Worm (Caenorhabditis elegans): ENCODE data around the gene tald-1.

Gene tald-1

ce11 chrIV:4407055-4407461 is 20.6 kb downstream of the tald-1 start:
- TF ChIP-seq dmd-6 (GFP tag; IDR thresholded peaks at IDR 0.05) (peak; percentile 68), nhr-48 (tag; optimal IDR thresholded peaks at IDR 0.05) (peak; percentile 20), ctbp-1 (GFP tag; IDR thresholded peaks at IDR 0.05) (no peak), Y48G9A.11 (GFP tag; IDR thresholded peaks at IDR 0.05) (no peak), attf-4 (tag; optimal IDR thresholded peaks at IDR 0.05) (no peak), ztf-11 (tag; optimal IDR thresholded peaks at IDR 0.05) (no peak), duxl-1 (tag; optimal IDR thresholded peaks at IDR 0.05; ENCODE audit: poor library complexity) (no peak), Y5F2A.4 (GFP tag; optimal IDR thresholded peaks at IDR 0.05) (no peak), snpc-1.2 (GFP tag; IDR thresholded peaks at IDR 0.05) (no peak), T26A8.4 (GFP tag; IDR thresholded peaks at IDR 0.05) (peak; percentile 23; the same call in 1 of the 2 replicates), nhr-42 (GFP tag; IDR thresholded peaks at IDR 0.05) (peak; percentile 39; the same call in 1 of the 2 replicates), nhr-28 (tag; optimal IDR thresholded peaks at IDR 0.05) (peak; percentile 37), zag-1 (tag; optimal IDR thresholded peaks at IDR 0.05) (no peak), aha-1 (tag) (peak; percentile 96), arid-1 (GFP tag; conservative IDR thresholded peaks at IDR 0.05) (0 out of 2 replicates have a peak, but pooled peaks have one; percentile 12), lsy-2 (tag; optimal IDR thresholded peaks at IDR 0.05) (peak in 1 of 2 experiments; percentile 53), unc-130 (GFP tag; optimal IDR thresholded peaks at IDR 0.05) (no peak), F44E2.7 (GFP tag; IDR thresholded peaks at IDR 0.05) (no peak), dve-1 (tag; optimal IDR thresholded peaks at IDR 0.05; ENCODE audit: insufficient read depth) (peak; percentile 76), lin-38 (GFP tag; IDR thresholded peaks at IDR 0.05) (peak; percentile 50), nhr-10 (tag; optimal IDR thresholded peaks at IDR 0.05) (peak; percentile 25), hlh-11 (tag; optimal IDR thresholded peaks at IDR 0.05) (peak; percentile 89), unc-62 (GFP tag; optimal IDR thresholded peaks at IDR 0.05 in 1 of 2) (peak in 1 of 2 experiments; percentile 72), unc-62 (tag; optimal IDR thresholded peaks at IDR 0.05) (no peak), ces-1 (GFP tag; optimal IDR thresholded peaks at IDR 0.05) (no peak), D1046.2 (GFP tag; IDR thresholded peaks at IDR 0.05) (no peak), pha-4 (GFP tag; IDR thresholded peaks at IDR 0.05) (peak; percentile 93), pha-4 (tag; optimal IDR thresholded peaks at IDR 0.05) (peak; percentile 55), pqm-1 (tag; optimal IDR thresholded peaks at IDR 0.05) (peak; percentile 49), mxl-3 (GFP tag; optimal IDR thresholded peaks at IDR 0.05) (peak; percentile 18), nhr-111 (GFP tag; optimal IDR thresholded peaks at IDR 0.05) (no peak), mdl-1 (tag; optimal IDR thresholded peaks at IDR 0.05) (peak in 1 of 2 experiments; percentile 42), nhr-76 (tag; optimal IDR thresholded peaks at IDR 0.05) (no peak), nhr-77 (tag; optimal IDR thresholded peaks at IDR 0.05) (peak; percentile 55), ceh-62 (tag; optimal IDR thresholded peaks at IDR 0.05) (no peak), daf-16 (GFP tag; optimal IDR thresholded peaks at IDR 0.05) (no peak), daf-16 (tag; optimal IDR thresholded peaks at IDR 0.05) (peak; percentile 92), nhr-237 (tag; optimal IDR thresholded peaks at IDR 0.05) (no peak), lin-13 (GFP tag; optimal IDR thresholded peaks at IDR 0.05) (peak; percentile 8), vab-7 (GFP tag; IDR thresholded peaks at IDR 0.05) (no peak), set-16 (GFP tag; IDR thresholded peaks at IDR 0.05) (peak; percentile 87), mep-1 (tag; optimal IDR thresholded peaks at IDR 0.05) (peak; percentile 63), nhr-11 (tag; optimal IDR thresholded peaks at IDR 0.05) (peak; percentile 4), lin-39 (tag; optimal IDR thresholded peaks at IDR 0.05) (no peak), tra-1 (GFP tag; IDR thresholded peaks at IDR 0.05) (no peak), daf-8 (GFP tag; IDR thresholded peaks at IDR 0.05) (no peak)
